Worm (Caenorhabditis elegans) whole organism, L4 larva: ENCODE results near the gene T24D5.3.
A peak's percentile ranks its signal among the peaks of the same experiment; 100 is the strongest.

Experiments used
- F10B5.3 ChIP-seq: sonication (generic microtip); optimal IDR thresholded peaks from 2 replicates; lab custom pipeline; 2016; ENCODE audit warnings: mild to moderate bottlenecking, missing genetic modification characterization, missing compliant biosample characterization
- F49E8.2 ChIP-seq: sonication (generic microtip); optimal IDR thresholded peaks from 2 replicates; lab custom pipeline; 2016; ENCODE audit warnings: missing compliant biosample characterization, mild to moderate bottlenecking, missing genetic modification characterization, borderline replicate concordance
- T20F7.1 ChIP-seq: fragments of 200-800 bp; sonication (Bioruptor generic); optimal IDR thresholded peaks from 2 replicates; lab custom pipeline; 2018; ENCODE audit warnings: mild to moderate bottlenecking, missing genetic modification characterization, missing compliant biosample characterization
- Y48G9A.11 ChIP-seq: fragments of 200-800 bp; sonication (Bioruptor generic); IDR thresholded peaks from 2 replicates; pipeline ENCODE4 v1.3.6; 2022; ENCODE audit warnings: missing genetic modification reagents, missing genetic modification characterization, missing compliant biosample characterization
- Y75B8A.6 ChIP-seq: fragments of 200-800 bp; sonication (Bioruptor generic); IDR thresholded peaks from 2 replicates; pipeline ENCODE4 v1.3.6; 2022; ENCODE audit warnings: missing genetic modification reagents, missing genetic modification characterization, missing compliant biosample characterization
- ZK337.2 ChIP-seq: fragments of 200-800 bp; sonication (Bioruptor generic); IDR thresholded peaks from 2 replicates; pipeline ENCODE4 v1.3.6; 2022; ENCODE audit warnings: missing genetic modification reagents, missing genetic modification characterization, missing compliant biosample characterization
- ZK546.5 ChIP-seq, 2 experiments: sonication (generic microtip); optimal IDR thresholded peaks; 2 replicates each; lab custom pipeline; 2017; ENCODE audit warnings: missing biosample characterization in 2 of 2, missing genetic modification characterization in 2 of 2
- aha-1 ChIP-seq: fragments of 150-350 bp; peaks from one replicate; lab custom pipeline; 2014; ENCODE audit warnings: missing biosample characterization, missing genetic modification characterization
- aly-2 ChIP-seq: sonication (generic microtip); optimal IDR thresholded peaks from 2 replicates; lab custom pipeline; 2018; ENCODE audit warnings: missing biosample characterization, missing genetic modification characterization
- attf-4 ChIP-seq: sonication (generic microtip); optimal IDR thresholded peaks from 3 replicates; lab custom pipeline; 2017; ENCODE audit warnings: missing biosample characterization, missing genetic modification characterization
- ceh-32 ChIP-seq: sonication (generic microtip); optimal IDR thresholded peaks from 2 replicates; lab custom pipeline; 2016; ENCODE audit warnings: mild to moderate bottlenecking, missing genetic modification characterization, missing compliant biosample characterization; ENCODE audit not compliant: poor library complexity
- cey-2 ChIP-seq: sonication (generic microtip); optimal IDR thresholded peaks from 3 replicates; lab custom pipeline; 2017; ENCODE audit warnings: missing genetic modification characterization, mild to moderate bottlenecking, missing compliant biosample characterization, antibody characterized with exemption, borderline replicate concordance; ENCODE audit not compliant: insufficient read depth
- daf-16 ChIP-seq, 3 experiments: sonication (generic microtip); optimal IDR thresholded peaks; 2 replicates each; lab custom pipeline; 2016 to 2017; ENCODE audit warnings: missing genetic modification characterization in 3 of 3, missing genetic modification reagents in 3 of 3, mild to moderate bottlenecking in 2 of 3, missing compliant biosample characterization in 2 of 3, missing biosample characterization in 1 of 3, moderate library complexity in 1 of 3
- dmd-6 ChIP-seq: fragments of 200-800 bp; sonication (Bioruptor generic); IDR thresholded peaks from 2 replicates; pipeline ENCODE4 v1.3.6; 2022; ENCODE audit warnings: missing genetic modification reagents, missing genetic modification characterization, missing compliant biosample characterization
- dpl-1 ChIP-seq: fragments of 150-350 bp; optimal IDR thresholded peaks from 2 replicates; lab custom pipeline; 2014; ENCODE audit warnings: missing biosample characterization, missing genetic modification reagents, missing genetic modification characterization
- dve-1 ChIP-seq: sonication (generic microtip); optimal IDR thresholded peaks from 2 replicates; lab custom pipeline; 2017; ENCODE audit warnings: antibody characterized with exemption, mild to moderate bottlenecking, missing genetic modification characterization, missing compliant biosample characterization; ENCODE audit not compliant: insufficient read depth
- egl-27 ChIP-seq: sonication (generic microtip); optimal IDR thresholded peaks from 3 replicates; lab custom pipeline; 2017; ENCODE audit warnings: missing biosample characterization, missing genetic modification reagents, missing genetic modification characterization
- egl-43 ChIP-seq: fragments of 200-800 bp; sonication (Bioruptor generic); IDR thresholded peaks from 2 replicates; pipeline ENCODE4 v1.3.6; 2022; ENCODE audit warnings: missing genetic modification reagents, missing genetic modification characterization, missing compliant biosample characterization
- fkh-10 ChIP-seq: fragments of 150-350 bp; optimal IDR thresholded peaks from 2 replicates; lab custom pipeline; 2014; ENCODE audit warnings: missing biosample characterization, missing genetic modification reagents, missing genetic modification characterization
- hif-1 ChIP-seq, 2 experiments: sonication (generic microtip); optimal IDR thresholded peaks; 2 replicates each; lab custom pipeline; 2016 to 2017; ENCODE audit warnings: missing compliant biosample characterization in 2 of 2, missing genetic modification characterization in 2 of 2, missing genetic modification reagents in 2 of 2, missing genotype in 2 of 2, mild to moderate bottlenecking in 1 of 2
- hlh-11 ChIP-seq: fragments of 200-800 bp; sonication (Bioruptor generic); optimal IDR thresholded peaks from 2 replicates; lab custom pipeline; 2018; ENCODE audit warnings: mild to moderate bottlenecking, missing genetic modification characterization, missing compliant biosample characterization
- hlh-30 ChIP-seq: sonication (generic microtip); optimal IDR thresholded peaks from 2 replicates; lab custom pipeline; 2017; ENCODE audit warnings: antibody characterized with exemption, mild to moderate bottlenecking, missing genetic modification characterization, missing compliant biosample characterization; ENCODE audit not compliant: insufficient read depth
- hmg-1.1 ChIP-seq: fragments of 200-800 bp; sonication (Bioruptor generic); IDR thresholded peaks from 2 replicates; pipeline ENCODE4 v1.3.6; 2022; ENCODE audit warnings: missing genetic modification reagents, missing genetic modification characterization, missing compliant biosample characterization
- lin-1 ChIP-seq: fragments of 200-800 bp; sonication (Bioruptor generic); IDR thresholded peaks from 2 replicates; pipeline ENCODE4 v1.3.6; 2022; ENCODE audit warnings: missing genetic modification reagents, missing genetic modification characterization, missing compliant biosample characterization
- lin-39 ChIP-seq: fragments of 150-350 bp; optimal IDR thresholded peaks from 2 replicates; lab custom pipeline; 2014; ENCODE audit warnings: missing biosample characterization, missing genetic modification reagents, missing genetic modification characterization
- mdl-1 ChIP-seq, 2 experiments: fragments of 150-350 bp in 1 of 2; sonication (generic microtip) in 1 of 2; optimal IDR thresholded peaks; 2 replicates each; lab custom pipeline; 2014 to 2017; ENCODE audit warnings: missing biosample characterization in 2 of 2, missing genetic modification characterization in 2 of 2
- mep-1 ChIP-seq: fragments of 150-350 bp; sonication (generic microtip); optimal IDR thresholded peaks from 3 replicates; lab custom pipeline; 2014; ENCODE audit warnings: missing biosample characterization, missing genetic modification characterization
- mxl-3 ChIP-seq: fragments of 200-800 bp; sonication (Bioruptor generic); optimal IDR thresholded peaks from 2 replicates; lab custom pipeline; 2018; ENCODE audit warnings: mild to moderate bottlenecking, missing genetic modification characterization, missing compliant biosample characterization
- nhr-10 ChIP-seq: fragments of 150-350 bp; optimal IDR thresholded peaks from 2 replicates; lab custom pipeline; 2014; ENCODE audit warnings: missing biosample characterization, missing genetic modification characterization
- nhr-11 ChIP-seq: fragments of 150-350 bp; optimal IDR thresholded peaks from 2 replicates; lab custom pipeline; 2014; ENCODE audit warnings: missing biosample characterization, missing genetic modification characterization
- nhr-111 ChIP-seq: fragments of 200-800 bp; sonication (Bioruptor generic); optimal IDR thresholded peaks from 2 replicates; lab custom pipeline; 2018; ENCODE audit warnings: mild to moderate bottlenecking, missing genetic modification characterization, missing compliant biosample characterization
- nhr-41 ChIP-seq: fragments of 200-800 bp; sonication (Bioruptor generic); IDR thresholded peaks from 2 replicates; pipeline ENCODE4 v1.3.6; 2022; ENCODE audit warnings: missing genetic modification reagents, missing genetic modification characterization, missing compliant biosample characterization
- nhr-48 ChIP-seq: sonication (generic microtip); optimal IDR thresholded peaks from 2 replicates; lab custom pipeline; 2016; ENCODE audit warnings: mild to moderate bottlenecking, missing genetic modification characterization, missing compliant biosample characterization
- nhr-6 ChIP-seq: fragments of 150-350 bp; optimal IDR thresholded peaks from 2 replicates; lab custom pipeline; 2014; ENCODE audit warnings: missing biosample characterization, missing genetic modification characterization
- nhr-77 ChIP-seq: fragments of 150-350 bp; optimal IDR thresholded peaks from 2 replicates; lab custom pipeline; 2014; ENCODE audit warnings: missing biosample characterization, missing genetic modification characterization
- pha-4 ChIP-seq, 2 experiments: fragments of 150-350 bp in 1 of 2; fragments of 200-800 bp in 1 of 2; sonication (Bioruptor generic) in 1 of 2; IDR thresholded peaks in 1 of 2; optimal IDR thresholded peaks in 1 of 2; 2 replicates each; pipeline versions ENCODE4 v1.3.6 to Lab custom; 2014 to 2022; ENCODE audit warnings: missing genetic modification characterization in 2 of 2, missing genetic modification reagents in 2 of 2, missing biosample characterization in 1 of 2, missing compliant biosample characterization in 1 of 2
- php-3 ChIP-seq: fragments of 200-800 bp; sonication (Bioruptor generic); IDR thresholded peaks from 2 replicates; pipeline ENCODE4 v1.3.6; 2022; ENCODE audit warnings: missing genetic modification reagents, missing genetic modification characterization, missing compliant biosample characterization
- rbr-2 ChIP-seq: sonication (generic microtip); optimal IDR thresholded peaks from 2 replicates; lab custom pipeline; 2016; ENCODE audit warnings: missing genotype, missing genetic modification characterization, missing compliant biosample characterization
- set-16 ChIP-seq: fragments of 200-800 bp; sonication (Bioruptor generic); IDR thresholded peaks from 2 replicates; pipeline ENCODE4 v1.3.6; 2022; ENCODE audit warnings: missing genetic modification reagents, missing genetic modification characterization, missing compliant biosample characterization
- spr-1 ChIP-seq: sonication (generic microtip); optimal IDR thresholded peaks from 2 replicates; lab custom pipeline; 2016; ENCODE audit warnings: mild to moderate bottlenecking, missing genetic modification characterization, missing compliant biosample characterization
- tra-1 ChIP-seq: fragments of 200-800 bp; sonication (Bioruptor generic); IDR thresholded peaks from 2 replicates; pipeline ENCODE4 v1.3.6; 2022; ENCODE audit warnings: missing genetic modification reagents, missing genetic modification characterization, missing compliant biosample characterization
- unc-130 ChIP-seq: sonication (generic microtip); optimal IDR thresholded peaks from 2 replicates; lab custom pipeline; 2016; ENCODE audit warnings: missing genetic modification reagents, missing genetic modification characterization, missing compliant biosample characterization
- zfp-3 ChIP-seq: fragments of 200-800 bp; sonication (Bioruptor generic); conservative IDR thresholded peaks from 2 replicates; pipeline ENCODE4 v1.3.6; 2022; ENCODE audit warnings: missing genetic modification reagents, missing genetic modification characterization, missing compliant biosample characterization
- ztf-7 ChIP-seq: fragments of 150-350 bp; optimal IDR thresholded peaks from 2 replicates; lab custom pipeline; 2014; ENCODE audit warnings: missing biosample characterization, missing genetic modification characterization

Gene T24D5.3

DNA sequence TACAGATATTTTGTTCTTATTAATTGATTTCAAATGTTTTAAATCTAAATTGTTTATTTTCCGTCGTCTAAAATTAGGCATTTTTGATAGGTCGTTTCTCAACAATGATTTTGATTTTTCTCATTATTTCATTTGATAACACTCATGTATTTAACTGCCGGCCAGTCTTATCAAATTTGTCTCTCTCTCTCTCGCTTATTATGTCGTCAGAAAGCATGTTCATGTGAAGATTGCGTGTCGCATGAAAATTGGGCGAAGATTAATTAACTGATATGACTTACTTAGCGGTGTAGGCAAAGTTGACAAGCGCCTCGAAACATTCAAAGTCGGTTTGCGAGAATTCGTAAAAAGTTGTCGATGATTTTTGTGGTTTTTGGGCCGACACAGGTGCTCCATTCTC, 47.9 kb downstream of the T24D5.3 start (continued):
- TF ChIP-seq tra-1 (0 out of 2 replicates have a peak, but pooled peaks have one; percentile 51), dve-1 (peak; percentile 82), nhr-77 (peak; percentile 70), php-3 (GFP tag; lab: Robert Waterston, UW) (peak; percentile 36; the same call in 1 of the 2 replicates), mxl-3 (peak; percentile 50), nhr-10 (tag; lab: Kevin White, UChicago) (peak; percentile 27)
- TF ChIP-seq, all 104 proteins: peak for 22

ce11 chrX:12629257-12629656, 49.4 kb downstream of the T24D5.3 start:
- TF ChIP-seq ZK337.2 (GFP tag; lab: Robert Waterston, UW), result no peak
- 0 out of 2 replicates have a peak, but pooled peaks have one; percentile 19 for TF ChIP-seq lin-1
- TF ChIP-seq dmd-6 (GFP tag; lab: Robert Waterston, UW), result peak; percentile 8; the same call in 1 of the 2 replicates
- peak; percentile 28; the same call in 1 of the 2 replicates for TF ChIP-seq Y48G9A.11
- no peak for TF ChIP-seq lin-39
- peak; percentile 22 for TF ChIP-seq rbr-2
- TF ChIP-seq hif-1 (tag; optimal IDR thresholded peaks at IDR 0.05; lab: Kevin White, UChicago), result peak in 1 of 2 experiments; percentile 18
- peak; percentile 61 for TF ChIP-seq set-16 (GFP tag; lab: Robert Waterston, UW)
- peak; percentile 63 to 84 for TF ChIP-seq mdl-1 (tag; optimal IDR thresholded peaks at IDR 0.05; lab: Kevin White, UChicago)
- peak; percentile 33 for TF ChIP-seq mep-1
- TF ChIP-seq F10B5.3 (tag; lab: Kevin White, UChicago), result no peak
- TF ChIP-seq hlh-30 (tag; lab: Kevin White, UChicago), result peak; percentile 77
- TF ChIP-seq hlh-11 (tag; lab: Kevin White, UChicago), result peak; percentile 18
- TF ChIP-seq egl-43 (GFP tag; lab: Robert Waterston, UW), result peak; percentile 54; the same call in 1 of the 2 replicates
- TF ChIP-seq ztf-7 (tag; lab: Kevin White, UChicago), result no peak
- TF ChIP-seq aha-1 (tag; lab: Kevin White, UChicago), result peak; percentile 87
- peak; percentile 71 for TF ChIP-seq hmg-1.1 (GFP tag; lab: Robert Waterston, UW)
- TF ChIP-seq mxl-3, result peak; percentile 4
- TF ChIP-seq fkh-10 (GFP tag; lab: Kevin White, UChicago), result peak; percentile 74
- TF ChIP-seq egl-27 (tag; lab: Kevin White, UChicago), result no peak
- TF ChIP-seq F49E8.2, result no peak
- no peak for TF ChIP-seq cey-2 (tag; lab: Kevin White, UChicago)

DNA sequence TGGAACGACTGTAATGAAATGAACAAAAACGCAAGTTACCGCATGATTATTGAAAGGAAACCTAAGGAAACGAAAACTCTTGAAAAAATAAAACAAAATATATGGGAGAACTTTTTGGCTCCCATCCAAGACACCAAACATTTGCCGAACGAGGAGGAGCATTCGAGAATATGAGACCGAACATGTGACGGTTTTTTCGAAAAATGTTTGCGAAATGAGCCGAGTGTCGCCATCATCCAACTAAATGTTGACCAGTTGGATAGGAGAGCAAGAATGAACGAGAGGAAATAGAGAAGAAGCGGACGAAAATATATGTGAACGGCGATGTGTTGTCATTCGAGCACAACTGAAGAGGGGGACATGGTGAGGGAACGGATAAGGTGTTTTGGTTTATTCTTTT, 50.1 kb downstream of the T24D5.3 start:
- TF ChIP-seq daf-16 (GFP tag; optimal IDR thresholded peaks at IDR 0.05; lab: Kevin White, UChicago) (peak in 1 of 2 experiments; percentile 13), daf-16 (tag; optimal IDR thresholded peaks at IDR 0.05; lab: Kevin White, UChicago) (no peak), pha-4 (GFP tag; IDR thresholded peaks at IDR 0.05; lab: Robert Waterston, UW) (no peak), pha-4 (tag; optimal IDR thresholded peaks at IDR 0.05; lab: Kevin White, UChicago) (peak; percentile 83), hlh-30 (tag; lab: Kevin White, UChicago) (peak; percentile 38), hif-1 (tag; optimal IDR thresholded peaks at IDR 0.05; lab: Kevin White, UChicago) (no peak), fkh-10 (GFP tag; lab: Kevin White, UChicago) (no peak), spr-1 (no peak)

DNA sequence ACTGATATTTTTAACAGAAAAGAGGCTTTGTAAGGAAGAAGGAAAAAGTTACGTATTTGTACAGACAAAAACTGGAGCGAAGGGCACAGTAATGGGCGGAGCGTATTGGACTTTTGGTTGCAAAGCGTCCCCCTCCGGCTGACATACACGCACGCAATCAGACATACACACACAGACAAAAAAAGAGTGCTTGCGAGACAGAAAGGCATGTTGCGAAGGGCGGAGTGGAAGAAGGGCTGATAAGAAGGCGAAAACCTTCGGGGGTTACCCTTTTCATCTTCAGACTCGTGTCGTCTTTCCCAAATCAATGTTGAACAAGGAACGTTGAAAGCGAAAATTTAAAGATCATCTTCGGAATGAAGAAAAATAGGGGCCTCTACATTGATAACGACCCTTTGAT, 50.7 kb downstream of the T24D5.3 start:
- peak; percentile 18 for TF ChIP-seq rbr-2
- TF ChIP-seq nhr-6, result peak; percentile 16
- TF ChIP-seq nhr-11 (tag; lab: Kevin White, UChicago), result no peak
- no peak for TF ChIP-seq unc-130 (GFP tag; lab: Kevin White, UChicago)
- TF ChIP-seq aly-2, result no peak
- TF ChIP-seq Y75B8A.6 (GFP tag; lab: Robert Waterston, UW), result no peak
- no peak for TF ChIP-seq zfp-3 (GFP tag; lab: Robert Waterston, UW)
- TF ChIP-seq dpl-1 (GFP tag; lab: Kevin White, UChicago), result no peak
- no peak for TF ChIP-seq fkh-10 (GFP tag; lab: Kevin White, UChicago)
- TF ChIP-seq ceh-32 (tag; lab: Kevin White, UChicago), result no peak
- peak; percentile 85 for TF ChIP-seq nhr-48
- peak; percentile 72 for TF ChIP-seq nhr-77
- peak; percentile 97 for TF ChIP-seq aha-1 (tag; lab: Kevin White, UChicago)
- TF ChIP-seq T20F7.1 (GFP tag; lab: Kevin White, UChicago), result no peak
- TF ChIP-seq nhr-41 (GFP tag; lab: Robert Waterston, UW), result 0 out of 2 replicates have a peak, but pooled peaks have one; percentile 23
- no peak for TF ChIP-seq ZK546.5 (tag; optimal IDR thresholded peaks at IDR 0.05; lab: Kevin White, UChicago)
- TF ChIP-seq attf-4 (tag; lab: Kevin White, UChicago), result no peak
- no peak for TF ChIP-seq nhr-111 (GFP tag; lab: Kevin White, UChicago)
- no peak for TF ChIP-seq pha-4 (GFP tag; IDR thresholded peaks at IDR 0.05; lab: Robert Waterston, UW)
- no peak for TF ChIP-seq pha-4 (tag; optimal IDR thresholded peaks at IDR 0.05; lab: Kevin White, UChicago)
- no peak for TF ChIP-seq set-16 (GFP tag; lab: Robert Waterston, UW)
